Worm (Caenorhabditis elegans): ENCODE data around the gene ptr-9.

ce11 chrIII:9109726-9110125 is 51.7 kb downstream of the ptr-9 start:
- TF ChIP-seq dao-5 (tag; optimal IDR thresholded peaks at IDR 0.05) (no peak), him-1 (tag; optimal IDR thresholded peaks at IDR 0.05) (no peak), W03F9.2 (tag; optimal IDR thresholded peaks at IDR 0.05) (no peak)

Measured in whole organism, L4/young adult.